Fruit fly (Drosophila melanogaster) whole organism, embryonic: ENCODE measurements around the gene CG31321.

Source experiments
- CG15269 ChIP-seq: fragments of 200-800 bp; sonication (Bioruptor generic); optimal IDR thresholded peaks from 2 replicates; lab custom pipeline; 2018; ENCODE audit warnings: missing biosample characterization, mild to moderate bottlenecking, missing genetic modification characterization, moderate library complexity
- CG34422 ChIP-seq: fragments of 200-800 bp; sonication (Bioruptor generic); IDR thresholded peaks from 3 replicates; pipeline ENCODE4 v1.3.6; 2022; ENCODE audit warnings: missing biosample characterization, missing genetic modification characterization
- HLHmδ ChIP-seq: fragments of 200-800 bp; sonication (Bioruptor generic); optimal IDR thresholded peaks from 2 replicates; lab custom pipeline; 2018; ENCODE audit warnings: missing biosample characterization, mild to moderate bottlenecking, missing genetic modification characterization, moderate library complexity
- Rfx ChIP-seq: fragments of 200-800 bp; sonication (Bioruptor generic); IDR thresholded peaks from 2 replicates; pipeline ENCODE4 v1.3.6; 2022; ENCODE audit warnings: missing biosample characterization, missing genetic modification characterization
- dm ChIP-seq: fragments of 200-800 bp; sonication (Bioruptor generic); optimal IDR thresholded peaks from 3 replicates; lab custom pipeline; 2016; ENCODE audit warnings: missing biosample characterization, missing genetic modification characterization
- gsb-n ChIP-seq: fragments of 200-800 bp; sonication (Bioruptor generic); optimal IDR thresholded peaks from 3 replicates; lab custom pipeline; 2018; ENCODE audit warnings: missing biosample characterization, mild to moderate bottlenecking, missing genetic modification characterization
- mld ChIP-seq: fragments of 200-800 bp; sonication (Bioruptor generic); IDR thresholded peaks from 3 replicates; pipeline ENCODE4 v1.3.6; 2022; ENCODE audit warnings: missing biosample characterization, missing genetic modification characterization; ENCODE audit not compliant: partially characterized antibody

dm6 chr3R:14285059-14285953 is 24.9 kb upstream of the CG31321 start:
- TF ChIP-seq HLHmδ, result no peak
- no peak for TF ChIP-seq Rfx
- TF ChIP-seq CG15269 (tag; lab: Kevin White, UChicago), result peak; percentile 12
- no peak for TF ChIP-seq mld (GFP tag; lab: Robert Waterston, UW)
- TF ChIP-seq gsb-n (tag; lab: Kevin White, UChicago), result peak; percentile 19
- no peak for TF ChIP-seq dm (GFP tag; lab: Kevin White, UChicago)
- no peak for TF ChIP-seq CG34422 (GFP tag; lab: Robert Waterston, UW)
